Worm (Caenorhabditis elegans) whole organism, L2 larva: ENCODE data around the gene B0035.3.

Experiments used
- C34F6.9 ChIP-seq: fragments of 150-350 bp; optimal IDR thresholded peaks from 2 replicates; lab custom pipeline; 2014; ENCODE audit warnings: missing biosample characterization, missing genetic modification characterization
- F13H6.1 ChIP-seq: sonication (generic microtip); optimal IDR thresholded peaks from 2 replicates; lab custom pipeline; 2016; ENCODE audit warnings: missing genetic modification characterization, missing compliant biosample characterization
- R02D3.7 ChIP-seq: fragments of 150-350 bp; optimal IDR thresholded peaks from 2 replicates; lab custom pipeline; 2014; ENCODE audit warnings: missing biosample characterization, missing genetic modification characterization
- Y55F3AM.14 ChIP-seq: fragments of 200-800 bp; sonication (Bioruptor generic); optimal IDR thresholded peaks from 2 replicates; lab custom pipeline; 2018; ENCODE audit warnings: mild to moderate bottlenecking, missing genetic modification characterization, missing compliant biosample characterization
- ZK546.5 ChIP-seq: sonication (generic microtip); optimal IDR thresholded peaks from 2 replicates; lab custom pipeline; 2017; ENCODE audit warnings: missing biosample characterization, missing genetic modification characterization
- alr-1 ChIP-seq: fragments of 150-350 bp; optimal IDR thresholded peaks from 2 replicates; lab custom pipeline; 2014; ENCODE audit warnings: missing biosample characterization, missing genetic modification characterization
- aly-2 ChIP-seq: fragments of 150-350 bp; optimal IDR thresholded peaks from 2 replicates; lab custom pipeline; 2014; ENCODE audit warnings: missing biosample characterization, missing genetic modification characterization
- blmp-1 ChIP-seq: sonication (generic microtip); optimal IDR thresholded peaks from 2 replicates; lab custom pipeline; 2017; ENCODE audit warnings: missing genetic modification characterization, mild to moderate bottlenecking, missing compliant biosample characterization, antibody characterized with exemption, moderate library complexity; ENCODE audit not compliant: insufficient read depth
- ceh-82 ChIP-seq: fragments of 150-350 bp; optimal IDR thresholded peaks from 2 replicates; lab custom pipeline; 2014; ENCODE audit warnings: missing biosample characterization, missing genetic modification characterization
- egl-27 ChIP-seq: sonication (generic microtip); optimal IDR thresholded peaks from 3 replicates; lab custom pipeline; 2017; ENCODE audit warnings: missing biosample characterization, missing genetic modification reagents, missing genetic modification characterization
- gmeb-1 ChIP-seq: fragments of 150-350 bp; optimal IDR thresholded peaks from 2 replicates; lab custom pipeline; 2014; ENCODE audit warnings: missing biosample characterization, missing genetic modification characterization
- lin-11 ChIP-seq: fragments of 150-350 bp; sonication (generic microtip); optimal IDR thresholded peaks from 2 replicates; lab custom pipeline; 2014; ENCODE audit warnings: missing biosample characterization, missing genetic modification characterization, inconsistent platforms, mixed read lengths
- lin-13 ChIP-seq: fragments of 150-350 bp; optimal IDR thresholded peaks from 2 replicates; lab custom pipeline; 2014; ENCODE audit warnings: missing biosample characterization, missing genetic modification reagents, missing genetic modification characterization
- lin-39 ChIP-seq: fragments of 150-350 bp; optimal IDR thresholded peaks from 2 replicates; lab custom pipeline; 2014; ENCODE audit warnings: missing biosample characterization, missing genetic modification reagents, missing genetic modification characterization
- lsy-2 ChIP-seq, 2 experiments: fragments of 150-350 bp in 1 of 2; sonication (generic microtip) in 1 of 2; optimal IDR thresholded peaks; 2 replicates each; lab custom pipeline; 2014 to 2017; ENCODE audit warnings: missing biosample characterization in 2 of 2, missing genetic modification characterization in 2 of 2
- mab-5 ChIP-seq: fragments of 150-350 bp; optimal IDR thresholded peaks from 2 replicates; lab custom pipeline; 2014; ENCODE audit warnings: missing biosample characterization, missing genetic modification characterization
- mbf-1 ChIP-seq: sonication (generic microtip); optimal IDR thresholded peaks from 2 replicates; lab custom pipeline; 2017; ENCODE audit warnings: missing biosample characterization, missing genetic modification characterization
- mdl-1 ChIP-seq, 2 experiments: fragments of 150-350 bp in 1 of 2; sonication (generic microtip) in 1 of 2; optimal IDR thresholded peaks; 2 replicates each; lab custom pipeline; 2017; ENCODE audit warnings: missing biosample characterization in 2 of 2, missing genetic modification characterization in 2 of 2
- nhr-10 ChIP-seq: sonication (generic microtip); optimal IDR thresholded peaks from 2 replicates; lab custom pipeline; 2017; ENCODE audit warnings: missing biosample characterization, missing genetic modification characterization
- nhr-11 ChIP-seq: fragments of 150-350 bp; optimal IDR thresholded peaks from 2 replicates; lab custom pipeline; 2014; ENCODE audit warnings: missing biosample characterization, missing genetic modification characterization
- nhr-12 ChIP-seq: fragments of 150-350 bp; optimal IDR thresholded peaks from 2 replicates; lab custom pipeline; 2014; ENCODE audit warnings: missing biosample characterization, missing genetic modification characterization
- nhr-129 ChIP-seq: fragments of 150-350 bp; optimal IDR thresholded peaks from 2 replicates; lab custom pipeline; 2014; ENCODE audit warnings: missing biosample characterization, missing genetic modification characterization
- nhr-21 ChIP-seq: fragments of 150-350 bp; optimal IDR thresholded peaks from 2 replicates; lab custom pipeline; 2014; ENCODE audit warnings: missing biosample characterization, missing genetic modification characterization
- nhr-23 ChIP-seq: fragments of 150-350 bp; optimal IDR thresholded peaks from 2 replicates; lab custom pipeline; 2014; ENCODE audit warnings: missing biosample characterization, missing genetic modification reagents, missing genetic modification characterization
- nhr-237 ChIP-seq: fragments of 150-350 bp; optimal IDR thresholded peaks from 2 replicates; lab custom pipeline; 2014; ENCODE audit warnings: missing biosample characterization, missing genetic modification characterization
- nhr-25 ChIP-seq: fragments of 150-350 bp; sonication (generic microtip); optimal IDR thresholded peaks from 3 replicates; lab custom pipeline; 2014; ENCODE audit warnings: missing biosample characterization, missing genetic modification characterization
- nhr-6 ChIP-seq: fragments of 150-350 bp; optimal IDR thresholded peaks from 2 replicates; lab custom pipeline; 2014; ENCODE audit warnings: missing biosample characterization, missing genetic modification characterization
- peb-1 ChIP-seq: fragments of 150-350 bp; optimal IDR thresholded peaks from 2 replicates; lab custom pipeline; 2014; ENCODE audit warnings: missing biosample characterization, missing genetic modification characterization
- sem-4 ChIP-seq: fragments of 150-350 bp; optimal IDR thresholded peaks from 2 replicates; lab custom pipeline; 2014; ENCODE audit warnings: missing biosample characterization, missing genetic modification reagents, missing genetic modification characterization
- sma-3 ChIP-seq: sonication (generic microtip); optimal IDR thresholded peaks from 2 replicates; lab custom pipeline; 2016; ENCODE audit warnings: missing genetic modification reagents, missing genetic modification characterization, missing compliant biosample characterization
- sma-9 ChIP-seq, 2 experiments: fragments of 150-350 bp in 1 of 2; sonication (generic microtip) in 1 of 2; optimal IDR thresholded peaks; 2 replicates each; lab custom pipeline; 2014 to 2016; ENCODE audit warnings: missing genetic modification characterization in 2 of 2, mild to moderate bottlenecking in 1 of 2, missing biosample characterization in 1 of 2, missing compliant biosample characterization in 1 of 2, missing genetic modification reagents in 1 of 2, moderate library complexity in 1 of 2
- snpc-4 ChIP-seq: fragments of 150-350 bp; optimal IDR thresholded peaks from 2 replicates; lab custom pipeline; 2014; ENCODE audit warnings: missing biosample characterization, missing genetic modification characterization
- unc-39 ChIP-seq: fragments of 150-350 bp; optimal IDR thresholded peaks from 2 replicates; lab custom pipeline; 2014; ENCODE audit warnings: missing biosample characterization, missing genetic modification characterization
- unc-55 ChIP-seq: fragments of 150-350 bp; sonication (generic microtip); optimal IDR thresholded peaks from 3 replicates; lab custom pipeline; 2014; ENCODE audit warnings: missing biosample characterization, missing genetic modification reagents, missing genetic modification characterization
- unc-62 ChIP-seq: fragments of 150-350 bp; optimal IDR thresholded peaks from 2 replicates; lab custom pipeline; 2014; ENCODE audit warnings: missing biosample characterization, missing genetic modification reagents, missing genetic modification characterization
- zag-1 ChIP-seq: fragments of 150-350 bp; optimal IDR thresholded peaks from 2 replicates; lab custom pipeline; 2014; ENCODE audit warnings: missing biosample characterization, missing genetic modification characterization
- ztf-11 ChIP-seq: sonication (generic microtip); optimal IDR thresholded peaks from 2 replicates; lab custom pipeline; 2017; ENCODE audit warnings: missing biosample characterization, missing genetic modification characterization
- ztf-4 ChIP-seq: fragments of 150-350 bp; optimal IDR thresholded peaks from 2 replicates; lab custom pipeline; 2014; ENCODE audit warnings: missing biosample characterization, missing genetic modification characterization

The B0035.3 gene

ce11 chrIV:11276026-11276425, 38.8 kb downstream of the B0035.3 start:
- no peak for TF ChIP-seq nhr-129 (tag; lab: Kevin White, UChicago)
- no peak for TF ChIP-seq aly-2
- TF ChIP-seq nhr-23 (tag; lab: Kevin White, UChicago), result no peak
- TF ChIP-seq zag-1 (tag; lab: Kevin White, UChicago), result no peak
- TF ChIP-seq nhr-12 (tag; lab: Kevin White, UChicago), result no peak
- no peak for TF ChIP-seq nhr-21 (tag; lab: Kevin White, UChicago)
- TF ChIP-seq ZK546.5, result no peak
- no peak for TF ChIP-seq blmp-1 (tag; lab: Kevin White, UChicago)
- TF ChIP-seq egl-27 (tag; lab: Kevin White, UChicago), result no peak
- TF ChIP-seq ztf-4 (tag; lab: Kevin White, UChicago), result no peak
- TF ChIP-seq peb-1, result no peak
- no peak for TF ChIP-seq nhr-10
- TF ChIP-seq nhr-6 (tag; lab: Kevin White, UChicago), result no peak
- TF ChIP-seq lin-11 (tag; lab: Kevin White, UChicago), result no peak
- TF ChIP-seq snpc-4 (tag; lab: Kevin White, UChicago), result no peak
- TF ChIP-seq nhr-11 (tag; lab: Kevin White, UChicago), result no peak
- no peak for TF ChIP-seq gmeb-1 (tag; lab: Kevin White, UChicago)
- TF ChIP-seq lsy-2 (tag; optimal IDR thresholded peaks at IDR 0.05; lab: Kevin White, UChicago), result no peak
- no peak for TF ChIP-seq mab-5 (tag; lab: Kevin White, UChicago)
- TF ChIP-seq Y55F3AM.14 (GFP tag; lab: Kevin White, UChicago), result no peak

ce11 chrIV:11273151-11273550, 41.6 kb downstream of the B0035.3 start, which contains the start of gene gtl-2:
TSS of gene gtl-2 (plus strand) at chrIV:11273451.
- no peak for TF ChIP-seq unc-62 (GFP tag; lab: Kevin White, UChicago)
- TF ChIP-seq nhr-10, result no peak
- no peak for TF ChIP-seq mbf-1 (tag; lab: Kevin White, UChicago)
- no peak for TF ChIP-seq ZK546.5
- TF ChIP-seq peb-1, result no peak
- TF ChIP-seq nhr-11 (tag; lab: Kevin White, UChicago), result no peak
- no peak for TF ChIP-seq nhr-23 (tag; lab: Kevin White, UChicago)
- TF ChIP-seq nhr-25 (tag; lab: Kevin White, UChicago), result no peak
- no peak for TF ChIP-seq sma-3 (GFP tag; lab: Kevin White, UChicago)
- TF ChIP-seq blmp-1 (tag; lab: Kevin White, UChicago), result no peak
- TF ChIP-seq nhr-21 (tag; lab: Kevin White, UChicago), result no peak
- no peak for TF ChIP-seq sem-4 (tag; lab: Kevin White, UChicago)
- TF ChIP-seq ceh-82 (tag; lab: Kevin White, UChicago), result no peak
- TF ChIP-seq alr-1 (tag; lab: Kevin White, UChicago), result no peak
- TF ChIP-seq mdl-1 (tag; optimal IDR thresholded peaks at IDR 0.05; lab: Kevin White, UChicago), result no peak
- no peak for TF ChIP-seq sma-9 (GFP tag; optimal IDR thresholded peaks at IDR 0.05; lab: Kevin White, UChicago)
- no peak for TF ChIP-seq sma-9 (tag; optimal IDR thresholded peaks at IDR 0.05; lab: Kevin White, UChicago)
- no peak for TF ChIP-seq ztf-11 (tag; lab: Kevin White, UChicago)
- TF ChIP-seq, all 48 proteins: peak for 0

ce11 chrIV:11271262-11271661, 43.5 kb downstream of the B0035.3 start, which contains the start of gene nhr-7:
TSS of gene nhr-7 (minus strand) at chrIV:11271362.
- TF ChIP-seq nhr-129 (tag; lab: Kevin White, UChicago) (peak; percentile 32), lin-11 (tag; lab: Kevin White, UChicago) (no peak)

- TF ChIP-seq ztf-11 (tag; lab: Kevin White, UChicago) (no peak), lin-39 (tag; lab: Kevin White, UChicago) (no peak), F13H6.1 (tag; lab: Kevin White, UChicago) (peak; percentile 57)
These were observed 45.3 kb downstream of the B0035.3 start for ce11 chrIV:11269483-11269882.

ce11 chrIV:11266090-11266489, 48.7 kb downstream of the B0035.3 start, which contains the start of gene col-127:
TSS of gene col-127 (minus strand) at chrIV:11266190.
- TF ChIP-seq ztf-11 (tag; lab: Kevin White, UChicago), result no peak
- no peak for TF ChIP-seq nhr-237
- TF ChIP-seq mab-5 (tag; lab: Kevin White, UChicago), result no peak
- no peak for TF ChIP-seq lin-13 (GFP tag; lab: Kevin White, UChicago)
- TF ChIP-seq sma-3 (GFP tag; lab: Kevin White, UChicago), result no peak
- no peak for TF ChIP-seq sma-9 (GFP tag; optimal IDR thresholded peaks at IDR 0.05; lab: Kevin White, UChicago)
- no peak for TF ChIP-seq sma-9 (tag; optimal IDR thresholded peaks at IDR 0.05; lab: Kevin White, UChicago)
- no peak for TF ChIP-seq nhr-21 (tag; lab: Kevin White, UChicago)
- no peak for TF ChIP-seq alr-1 (tag; lab: Kevin White, UChicago)
- TF ChIP-seq R02D3.7 (tag; lab: Kevin White, UChicago), result no peak
- TF ChIP-seq unc-39 (tag; lab: Kevin White, UChicago), result no peak
- TF ChIP-seq lin-39 (tag; lab: Kevin White, UChicago), result no peak
- TF ChIP-seq lsy-2 (tag; optimal IDR thresholded peaks at IDR 0.05; lab: Kevin White, UChicago), result no peak
- no peak for TF ChIP-seq egl-27 (tag; lab: Kevin White, UChicago)
- no peak for TF ChIP-seq mdl-1 (tag; optimal IDR thresholded peaks at IDR 0.05; lab: Kevin White, UChicago)
- TF ChIP-seq nhr-25 (tag; lab: Kevin White, UChicago), result no peak
- no peak for TF ChIP-seq unc-55 (GFP tag; lab: Kevin White, UChicago)
- no peak for TF ChIP-seq nhr-129 (tag; lab: Kevin White, UChicago)
- TF ChIP-seq blmp-1 (tag; lab: Kevin White, UChicago), result no peak
- TF ChIP-seq snpc-4 (tag; lab: Kevin White, UChicago), result no peak
- TF ChIP-seq C34F6.9 (tag; lab: Kevin White, UChicago), result no peak
